Fruit fly (Drosophila melanogaster) whole organism, pupa: ENCODE measurements around the gene PQBP1.

Source experiments
- CG10348 ChIP-seq: fragments of 200-800 bp; sonication (Bioruptor generic); IDR thresholded peaks from 2 replicates; pipeline ENCODE4 v1.3.6; 2022; ENCODE audit warnings: missing biosample characterization, missing genetic modification characterization
- CG12605 ChIP-seq: fragments of 200-800 bp; sonication (Bioruptor generic); IDR thresholded peaks from 2 replicates; pipeline ENCODE4 v1.3.6; 2022; ENCODE audit warnings: missing biosample characterization, missing genetic modification characterization
- CG13204 ChIP-seq: fragments of 200-800 bp; sonication (Bioruptor generic); optimal IDR thresholded peaks from 2 replicates; lab custom pipeline; 2018; ENCODE audit warnings: missing biosample characterization, mild to moderate bottlenecking, missing genetic modification characterization, moderate library complexity
- CG14655 ChIP-seq: fragments of 200-800 bp; sonication (Bioruptor generic); optimal IDR thresholded peaks from 3 replicates; lab custom pipeline; 2017; ENCODE audit warnings: mild to moderate bottlenecking, missing biosample characterization, missing genetic modification reagents, missing genetic modification characterization
- CG15710 ChIP-seq: fragments of 200-800 bp; sonication (Bioruptor generic); optimal IDR thresholded peaks from 2 replicates; lab custom pipeline; 2018; ENCODE audit warnings: missing biosample characterization, mild to moderate bottlenecking, missing genetic modification characterization, moderate library complexity
- CG17806 ChIP-seq: fragments of 200-800 bp; sonication (Bioruptor generic); optimal IDR thresholded peaks from 2 replicates; lab custom pipeline; 2018; ENCODE audit warnings: missing biosample characterization, mild to moderate bottlenecking, missing genetic modification characterization, moderate library complexity
- CG32121 ChIP-seq: fragments of 200-800 bp; sonication (Bioruptor generic); IDR thresholded peaks from 2 replicates; pipeline ENCODE4 v1.3.6; 2022; ENCODE audit warnings: missing biosample characterization, missing genetic modification characterization
- CG34367 ChIP-seq: fragments of 200-800 bp; sonication (Bioruptor generic); optimal IDR thresholded peaks from 2 replicates; lab custom pipeline; 2018; ENCODE audit warnings: missing biosample characterization, mild to moderate bottlenecking, missing genetic modification characterization
- CG4496 ChIP-seq: fragments of 200-800 bp; sonication (Bioruptor generic); IDR thresholded peaks from 3 replicates; pipeline ENCODE4 v1.3.6; 2022; ENCODE audit warnings: missing biosample characterization, missing genetic modification characterization
- CG8159 ChIP-seq: fragments of 200-800 bp; sonication (Bioruptor generic); optimal IDR thresholded peaks from 3 replicates; lab custom pipeline; 2018; ENCODE audit warnings: missing biosample characterization, mild to moderate bottlenecking, missing genetic modification characterization, moderate library complexity
- CG8301 ChIP-seq: fragments of 200-800 bp; sonication (Bioruptor generic); optimal IDR thresholded peaks from 2 replicates; lab custom pipeline; 2018; ENCODE audit warnings: missing biosample characterization, mild to moderate bottlenecking, missing genetic modification characterization
- CG9948 ChIP-seq: fragments of 200-800 bp; sonication (Bioruptor generic); optimal IDR thresholded peaks from 2 replicates; lab custom pipeline; 2018; ENCODE audit warnings: missing biosample characterization, mild to moderate bottlenecking, missing genetic modification characterization, moderate library complexity
- D1 ChIP-seq: fragments of 200-800 bp; sonication (Bioruptor generic); optimal IDR thresholded peaks from 2 replicates; lab custom pipeline; 2018; ENCODE audit warnings: missing biosample characterization, mild to moderate bottlenecking, missing genetic modification characterization, moderate library complexity
- EcR ChIP-seq: fragments of 200-800 bp; sonication (Bioruptor generic); optimal IDR thresholded peaks from 3 replicates; lab custom pipeline; 2019; ENCODE audit warnings: missing biosample characterization, missing genetic modification characterization, mild to moderate bottlenecking, moderate library complexity, missing genetic modification reagents
- Ets98B ChIP-seq: fragments of 200-800 bp; sonication (Bioruptor generic); IDR thresholded peaks from 2 replicates; pipeline ENCODE4 v1.3.6; 2022; ENCODE audit warnings: missing biosample characterization, missing genetic modification characterization
- Pif1A ChIP-seq: fragments of 200-800 bp; sonication (Bioruptor generic); optimal IDR thresholded peaks from 3 replicates; lab custom pipeline; 2016; ENCODE audit warnings: missing biosample characterization, missing genetic modification characterization
- Pif1B ChIP-seq: fragments of 200-800 bp; sonication (Bioruptor generic); optimal IDR thresholded peaks from 3 replicates; lab custom pipeline; 2016; ENCODE audit warnings: missing biosample characterization, missing genetic modification characterization
- Snoo ChIP-seq: fragments of 200-800 bp; sonication (Bioruptor generic); optimal IDR thresholded peaks from 3 replicates; lab custom pipeline; 2017; ENCODE audit warnings: missing biosample characterization, mild to moderate bottlenecking, missing genetic modification characterization, inconsistent platforms
- fd96Ca ChIP-seq: fragments of 200-800 bp; sonication (Bioruptor generic); IDR thresholded peaks from 3 replicates; pipeline ENCODE4 v1.3.6; 2022; ENCODE audit warnings: missing biosample characterization, missing genetic modification characterization
- gl ChIP-seq: fragments of 200-800 bp; sonication (Bioruptor generic); optimal IDR thresholded peaks from 2 replicates; lab custom pipeline; 2018; ENCODE audit warnings: missing biosample characterization, mild to moderate bottlenecking, missing genetic modification characterization
- rn ChIP-seq: fragments of 200-800 bp; sonication (Bioruptor generic); IDR thresholded peaks from 2 replicates; pipeline ENCODE4 v1.3.6; 2022; ENCODE audit warnings: missing biosample characterization, missing genetic modification characterization

Gene PQBP1

DNA sequence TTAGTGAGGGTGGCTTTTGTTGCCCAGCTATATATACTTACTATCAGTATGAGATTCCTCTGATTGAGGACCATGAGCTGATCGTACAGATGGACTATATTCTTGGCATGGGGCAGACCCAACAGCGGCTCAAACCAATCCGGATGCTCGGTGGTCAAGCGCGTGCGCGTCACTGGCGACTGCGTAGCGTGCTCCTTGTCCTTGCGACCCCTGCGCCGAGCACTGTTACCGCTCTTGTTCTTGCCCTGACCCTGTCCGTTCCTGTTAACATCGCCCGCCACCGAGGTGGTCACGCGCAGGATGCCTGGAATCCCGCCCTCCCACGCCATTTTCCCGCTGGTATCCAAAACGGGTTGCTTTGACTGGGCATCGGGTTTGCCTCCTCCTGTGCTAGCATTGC lies 32.9 kb upstream of the PQBP1 start:
- TF ChIP-seq CG13204 (no peak), CG9948 (tag; lab: Kevin White, UChicago) (no peak), CG15710 (tag; lab: Kevin White, UChicago) (no peak), CG32121 (GFP tag; lab: Robert Waterston, UW) (no peak), EcR (GFP tag; lab: Kevin White, UChicago) (no peak)
- TF ChIP-seq, all 21 proteins: peak for 0

dm6 chr3R:25033142-25033586 lies 32.4 kb upstream of the PQBP1 start, which contains the start of gene Smg6:
Gene Smg6 (minus strand): TSS chr3R:25033465.
- TF ChIP-seq CG15710 (tag; lab: Kevin White, UChicago) (no peak), CG13204 (no peak), CG4496 (no peak), CG17806 (tag; lab: Kevin White, UChicago) (no peak), CG12605 (GFP tag; lab: Robert Waterston, UW) (no peak), fd96Ca (no peak), rn (GFP tag; lab: Robert Waterston, UW) (no peak), CG8301 (tag; lab: Kevin White, UChicago) (no peak), CG32121 (GFP tag; lab: Robert Waterston, UW) (no peak), Ets98B (GFP tag; lab: Robert Waterston, UW) (no peak), CG8159 (tag; lab: Kevin White, UChicago) (no peak), CG9948 (tag; lab: Kevin White, UChicago) (no peak), D1 (no peak), Pif1B (GFP tag; lab: Kevin White, UChicago) (no peak)

dm6 chr3R:25036644-25037043 lies 28.9 kb upstream of the PQBP1 start, which contains the start of gene CG31115:
Gene CG31115 (plus strand): TSS chr3R:25036944.
- no peak for TF ChIP-seq CG8301 (tag; lab: Kevin White, UChicago)
- no peak for TF ChIP-seq fd96Ca
- no peak for TF ChIP-seq gl
- TF ChIP-seq CG17806 (tag; lab: Kevin White, UChicago): no peak
- no peak for TF ChIP-seq rn (GFP tag; lab: Robert Waterston, UW)
- TF ChIP-seq CG8159 (tag; lab: Kevin White, UChicago): no peak
- TF ChIP-seq EcR (GFP tag; lab: Kevin White, UChicago): no peak
- no peak for TF ChIP-seq CG15710 (tag; lab: Kevin White, UChicago)
- no peak for TF ChIP-seq CG10348 (GFP tag; lab: Robert Waterston, UW)
- TF ChIP-seq CG13204: no peak
- no peak for TF ChIP-seq Pif1A
- TF ChIP-seq CG4496: no peak
- no peak for TF ChIP-seq Ets98B (GFP tag; lab: Robert Waterston, UW)
- no peak for TF ChIP-seq CG34367 (tag; lab: Kevin White, UChicago)

DNA sequence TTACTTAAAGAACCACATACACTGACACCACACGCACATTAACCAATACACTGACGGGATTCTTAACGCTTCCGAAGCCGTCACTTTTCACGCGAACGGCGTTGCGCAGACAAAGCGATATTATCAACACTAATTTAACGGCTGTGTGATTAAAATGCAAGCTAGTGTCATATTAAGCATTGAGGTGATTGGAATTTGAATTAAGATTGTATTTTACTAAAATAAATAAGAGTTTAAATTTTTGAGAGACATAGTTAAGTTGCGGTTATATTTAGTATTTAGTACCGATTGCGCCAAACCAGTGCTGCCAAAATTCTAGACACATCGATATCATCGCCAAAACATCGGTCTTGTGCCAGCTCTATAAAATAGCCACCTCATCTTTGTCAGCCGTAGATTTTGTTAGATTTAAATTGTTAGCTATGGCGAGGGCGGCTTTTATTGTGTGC lies 26.5 kb upstream of the PQBP1 start, which contains the start of the genes Ythdf and bai:
Gene Ythdf (minus strand): TSS at position 222 of the 449 bp plus-strand sequence.
Gene bai (plus strand): TSS at position 347 of the 449 bp plus-strand sequence.
- no peak for TF ChIP-seq CG8301 (tag; lab: Kevin White, UChicago)
- no peak for TF ChIP-seq gl
- TF ChIP-seq CG12605 (GFP tag; lab: Robert Waterston, UW): no peak
- peak; percentile 72 for TF ChIP-seq CG9948 (tag; lab: Kevin White, UChicago)
- no peak for TF ChIP-seq CG10348 (GFP tag; lab: Robert Waterston, UW)
- no peak for TF ChIP-seq Pif1A

DNA sequence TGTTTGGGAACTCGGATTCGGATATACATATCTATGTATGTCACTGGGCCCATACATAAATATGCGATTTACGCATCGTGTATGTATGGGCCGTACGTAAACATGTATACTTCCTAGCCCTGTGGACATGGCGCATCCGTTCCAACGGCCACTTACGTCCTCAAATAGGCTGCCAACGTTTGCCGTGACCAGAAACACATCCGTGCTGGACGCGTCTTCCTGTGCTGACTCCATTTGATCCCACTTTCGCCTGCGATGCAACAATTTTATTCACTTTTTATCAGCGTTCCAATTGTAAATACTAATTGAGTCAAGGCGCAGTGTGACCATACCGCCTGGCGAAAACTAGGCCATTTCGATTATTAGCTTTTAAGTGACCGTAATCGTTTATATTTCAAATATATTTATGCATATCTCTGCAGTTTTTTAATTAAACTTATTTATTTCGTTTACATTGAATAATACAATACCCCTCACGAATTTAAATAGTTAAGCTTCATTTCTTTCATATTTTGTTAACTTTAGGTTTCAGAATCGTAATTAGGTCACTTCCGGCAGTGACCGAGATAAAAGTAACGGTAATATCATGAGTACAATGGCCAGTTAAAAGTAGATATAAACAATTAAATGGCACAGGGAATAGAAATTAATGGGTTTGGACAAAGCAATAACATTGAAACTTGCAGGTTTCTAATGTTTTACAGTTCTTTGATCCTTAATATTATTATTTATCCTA lies 20.6 kb upstream of the PQBP1 start, which contains the start of gene 5PtaseI:
Gene 5PtaseI (minus strand): TSS at position 336 of the 736 bp plus-strand sequence.
- no peak for TF ChIP-seq Pif1B (GFP tag; lab: Kevin White, UChicago)
- TF ChIP-seq CG32121 (GFP tag; lab: Robert Waterston, UW): no peak
- TF ChIP-seq Snoo (tag; lab: Kevin White, UChicago): no peak
- no peak for TF ChIP-seq Pif1A
- TF ChIP-seq CG8301 (tag; lab: Kevin White, UChicago): no peak
- no peak for TF ChIP-seq CG34367 (tag; lab: Kevin White, UChicago)
- TF ChIP-seq CG8159 (tag; lab: Kevin White, UChicago): no peak
- no peak for TF ChIP-seq Ets98B (GFP tag; lab: Robert Waterston, UW)
- TF ChIP-seq CG12605 (GFP tag; lab: Robert Waterston, UW): no peak
- no peak for TF ChIP-seq CG9948 (tag; lab: Kevin White, UChicago)
- TF ChIP-seq CG10348 (GFP tag; lab: Robert Waterston, UW): no peak
- no peak for TF ChIP-seq gl

dm6 chr3R:25046023-25046422 lies 19.6 kb upstream of the PQBP1 start, which contains the start of gene CG11786:
Gene CG11786 (plus strand): TSS chr3R:25046323.
- no peak for TF ChIP-seq CG32121 (GFP tag; lab: Robert Waterston, UW)
- TF ChIP-seq CG17806 (tag; lab: Kevin White, UChicago): no peak

dm6 chr3R:25047504-25047903 lies 18.1 kb upstream of the PQBP1 start, which contains the start of gene CG11790:
Gene CG11790 (plus strand): TSS chr3R:25047706.
- no peak for TF ChIP-seq CG12605 (GFP tag; lab: Robert Waterston, UW)
- TF ChIP-seq CG32121 (GFP tag; lab: Robert Waterston, UW): peak; percentile 15; the same call in 1 of the 2 replicates
- no peak for TF ChIP-seq CG8301 (tag; lab: Kevin White, UChicago)
- TF ChIP-seq CG14655 (GFP tag; lab: Kevin White, UChicago): no peak
- no peak for TF ChIP-seq D1
- 0 out of 3 replicates have a peak, but pooled peaks have one; percentile 31 for TF ChIP-seq CG4496
- TF ChIP-seq CG9948 (tag; lab: Kevin White, UChicago): no peak
- TF ChIP-seq Pif1B (GFP tag; lab: Kevin White, UChicago): no peak
- TF ChIP-seq CG13204: no peak
- no peak for TF ChIP-seq Pif1A
- TF ChIP-seq CG10348 (GFP tag; lab: Robert Waterston, UW): no peak
- TF ChIP-seq gl: no peak
